Worm (Caenorhabditis elegans) whole organism, late embryonic: Measurements from ENCODE around the gene glr-5.

ENCODE experiments used
- C08G9.2 ChIP-seq: sonication (generic microtip); optimal IDR thresholded peaks from 2 replicates; lab custom pipeline; 2016; ENCODE audit warnings: mild to moderate bottlenecking, missing genetic modification characterization, moderate library complexity, missing compliant biosample characterization
- T23F11.4 ChIP-seq: fragments of 200-800 bp; sonication (Bioruptor generic); optimal IDR thresholded peaks from 2 replicates; lab custom pipeline; 2018; ENCODE audit warnings: mild to moderate bottlenecking, missing genetic modification characterization, missing compliant biosample characterization
- ceh-14 ChIP-seq: sonication (generic microtip); optimal IDR thresholded peaks from 2 replicates; lab custom pipeline; 2016; ENCODE audit warnings: missing genotype, missing genetic modification characterization, missing compliant biosample characterization
- dve-1 ChIP-seq: sonication (generic microtip); optimal IDR thresholded peaks from 2 replicates; lab custom pipeline; 2017; ENCODE audit warnings: antibody characterized with exemption, mild to moderate bottlenecking, missing genetic modification characterization, missing compliant biosample characterization
- elt-2 ChIP-seq: sonication (generic microtip); optimal IDR thresholded peaks from 2 replicates; lab custom pipeline; 2016; ENCODE audit warnings: missing genetic modification reagents, missing genetic modification characterization, missing compliant biosample characterization
- hlh-6 ChIP-seq: sonication (generic microtip); optimal IDR thresholded peaks from 2 replicates; lab custom pipeline; 2016; ENCODE audit warnings: missing genotype, missing genetic modification characterization, missing compliant biosample characterization
- hlh-8 ChIP-seq: sonication (generic microtip); optimal IDR thresholded peaks from 2 replicates; lab custom pipeline; 2016; ENCODE audit warnings: missing genotype, missing genetic modification characterization, missing compliant biosample characterization
- lim-6 ChIP-seq: sonication (generic microtip); optimal IDR thresholded peaks from 2 replicates; lab custom pipeline; 2016; ENCODE audit warnings: missing genetic modification characterization, missing compliant biosample characterization
- nhr-11 ChIP-seq: fragments of 150-350 bp; optimal IDR thresholded peaks from 2 replicates; lab custom pipeline; 2014; ENCODE audit warnings: missing biosample characterization, missing genetic modification characterization
- pqm-1 ChIP-seq: sonication (generic microtip); optimal IDR thresholded peaks from 2 replicates; lab custom pipeline; 2016; ENCODE audit warnings: missing genetic modification characterization, missing compliant biosample characterization
- sdc-2 ChIP-seq: sonication (generic microtip); optimal IDR thresholded peaks from 2 replicates; lab custom pipeline; 2016; ENCODE audit warnings: missing genotype, missing genetic modification characterization, missing compliant biosample characterization

Gene glr-5

ce11 chrV:8768481-8768959 lies 52.2 kb downstream of the glr-5 start, which contains the start of gene B0507.3:
Gene B0507.3, plus strand, starts transcription at chrV:8768909.
- no peak for TF ChIP-seq nhr-11 (tag; lab: Kevin White, UChicago)
- no peak for TF ChIP-seq lim-6 (tag; lab: Kevin White, UChicago)
- TF ChIP-seq elt-2 (tag; lab: Kevin White, UChicago) = peak; percentile 99
- peak; percentile 75 for TF ChIP-seq pqm-1
- no peak for TF ChIP-seq hlh-6 (tag; lab: Kevin White, UChicago)
- no peak for TF ChIP-seq C08G9.2 (tag; lab: Kevin White, UChicago)
- no peak for TF ChIP-seq T23F11.4 (GFP tag; lab: Kevin White, UChicago)
- no peak for TF ChIP-seq ceh-14 (tag; lab: Kevin White, UChicago)
- TF ChIP-seq dve-1 (tag; lab: Kevin White, UChicago) = no peak
- no peak for TF ChIP-seq sdc-2 (tag; lab: Kevin White, UChicago)
- TF ChIP-seq, all 69 proteins: peak for 2

- TF ChIP-seq elt-2 (tag; lab: Kevin White, UChicago) (peak; percentile 14), hlh-8 (no peak)
These were observed 52.9 kb downstream of the glr-5 start for ce11 chrV:8769154-8769553.
